Worm (Caenorhabditis elegans) whole organism, young adult: ENCODE measurements around the gene gar-3.

Experiments used
- snpc-4 ChIP-seq, 5 experiments: fragments of 150-350 bp in 1 of 5; sonication (generic microtip) in 4 of 5; optimal IDR thresholded peaks; 2 replicates each; lab custom pipeline; 2014 to 2018; ENCODE audit warnings: missing genetic modification characterization in 5 of 5, missing biosample characterization in 3 of 5, antibody characterized with exemption in 2 of 5, mild to moderate bottlenecking in 2 of 5, missing compliant biosample characterization in 2 of 5, missing genotype in 2 of 5, moderate library complexity in 2 of 5, missing genetic modification reagents in 1 of 5
- unc-62 ChIP-seq: fragments of 150-350 bp; optimal IDR thresholded peaks from 2 replicates; lab custom pipeline; 2014; ENCODE audit warnings: missing biosample characterization, missing genetic modification reagents, missing genetic modification characterization

DNA sequence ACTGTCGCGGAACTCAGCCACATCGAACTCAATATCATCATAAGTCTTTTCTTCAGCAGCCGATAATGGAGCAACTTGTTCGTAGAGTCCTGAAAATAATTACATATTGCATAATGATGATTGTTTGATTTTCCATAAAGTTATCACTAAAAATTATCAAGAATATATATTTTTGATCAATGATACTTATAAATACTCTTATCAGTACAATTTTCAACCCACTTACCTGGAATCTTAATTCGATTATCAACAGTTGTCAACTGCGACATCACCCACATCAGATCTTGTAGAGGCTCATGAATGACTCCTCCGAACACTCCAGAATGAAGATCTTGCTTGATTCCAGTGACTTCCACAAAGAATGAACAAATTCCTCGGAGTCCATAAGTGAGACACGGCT lies 16.5 kb upstream of the gar-3 start:
- TF ChIP-seq snpc-4 (GFP tag; optimal IDR thresholded peaks at IDR 0.05; lab: Kevin White, UChicago) (no peak), snpc-4 (tag; optimal IDR thresholded peaks at IDR 0.05; lab: Kevin White, UChicago) (no peak), unc-62 (no peak)
